Worm (Caenorhabditis elegans) whole organism, L3 larva: ENCODE measurements around the gene K08D10.10.

Experiments
- R02D3.7 ChIP-seq: fragments of 150-350 bp; optimal IDR thresholded peaks from 2 replicates; lab custom pipeline; 2014; ENCODE audit warnings: missing biosample characterization, missing genetic modification characterization
- ama-1 ChIP-seq: fragments of 150-350 bp; optimal IDR thresholded peaks from 2 replicates; lab custom pipeline; 2018
- ceh-16 ChIP-seq: sonication (generic microtip); optimal IDR thresholded peaks from 2 replicates; lab custom pipeline; 2017; ENCODE audit warnings: missing biosample characterization, missing genetic modification characterization
- ceh-28 ChIP-seq: fragments of 150-350 bp; optimal IDR thresholded peaks from 2 replicates; lab custom pipeline; 2014; ENCODE audit warnings: missing biosample characterization, missing genetic modification reagents, missing genetic modification characterization
- ceh-9 ChIP-seq: sonication (generic microtip); optimal IDR thresholded peaks from 2 replicates; lab custom pipeline; 2018; ENCODE audit warnings: missing biosample characterization, missing genetic modification characterization
- daf-12 ChIP-seq: fragments of 150-350 bp; optimal IDR thresholded peaks from 2 replicates; lab custom pipeline; 2014; ENCODE audit warnings: missing biosample characterization, missing genetic modification reagents, missing genetic modification characterization
- egl-27 ChIP-seq: sonication (generic microtip); optimal IDR thresholded peaks from 4 replicates; lab custom pipeline; 2017; ENCODE audit warnings: missing biosample characterization, missing genetic modification reagents, missing genetic modification characterization
- egl-5 ChIP-seq: fragments of 150-350 bp; optimal IDR thresholded peaks from 2 replicates; lab custom pipeline; 2017; ENCODE audit warnings: missing biosample characterization, missing genetic modification reagents, missing genetic modification characterization, inconsistent platforms
- elt-1 ChIP-seq: fragments of 150-350 bp; optimal IDR thresholded peaks from 2 replicates; lab custom pipeline; 2014; ENCODE audit warnings: missing biosample characterization, missing genetic modification characterization
- elt-2 ChIP-seq: sonication (generic microtip); optimal IDR thresholded peaks from 2 replicates; lab custom pipeline; 2016; ENCODE audit warnings: missing genetic modification reagents, mild to moderate bottlenecking, missing genetic modification characterization, missing compliant biosample characterization
- elt-3 ChIP-seq, 3 experiments: fragments of 150-350 bp in 1 of 3; sonication (generic microtip) in 2 of 3; optimal IDR thresholded peaks; 2 replicates in 2 of 3; 4 replicates in 1 of 3; lab custom pipeline; 2014 to 2017; ENCODE audit warnings: missing biosample characterization in 3 of 3, missing genetic modification characterization in 3 of 3
- fkh-2 ChIP-seq: fragments of 150-350 bp; optimal IDR thresholded peaks from 2 replicates; lab custom pipeline; 2014; ENCODE audit warnings: missing biosample characterization, missing genetic modification reagents, missing genetic modification characterization
- fos-1 ChIP-seq: fragments of 150-350 bp; optimal IDR thresholded peaks from 2 replicates; lab custom pipeline; 2014; ENCODE audit warnings: missing biosample characterization, missing genetic modification characterization
- hmg-11 ChIP-seq: sonication (generic microtip); optimal IDR thresholded peaks from 2 replicates; lab custom pipeline; 2016; ENCODE audit warnings: missing genetic modification characterization, missing compliant biosample characterization
- jun-1 ChIP-seq: fragments of 150-350 bp; optimal IDR thresholded peaks from 2 replicates; lab custom pipeline; 2014; ENCODE audit warnings: missing biosample characterization, missing genetic modification reagents, missing genetic modification characterization
- lin-39 ChIP-seq: fragments of 150-350 bp; optimal IDR thresholded peaks from 2 replicates; lab custom pipeline; 2018; ENCODE audit warnings: missing biosample characterization, missing genetic modification reagents, missing genetic modification characterization
- lsy-12 ChIP-seq: sonication (generic microtip); optimal IDR thresholded peaks from 2 replicates; lab custom pipeline; 2016; ENCODE audit warnings: mild to moderate bottlenecking, missing genetic modification characterization, missing compliant biosample characterization
- mml-1 ChIP-seq: fragments of 150-350 bp; sonication (generic microtip); optimal IDR thresholded peaks from 3 replicates; lab custom pipeline; 2014; ENCODE audit warnings: missing biosample characterization, missing genetic modification characterization
- nfya-1 ChIP-seq: sonication (generic microtip); optimal IDR thresholded peaks from 2 replicates; lab custom pipeline; 2017; ENCODE audit warnings: missing genetic modification characterization, mild to moderate bottlenecking, missing compliant biosample characterization, antibody characterized with exemption, moderate library complexity; ENCODE audit not compliant: insufficient read depth
- nhr-11 ChIP-seq: fragments of 150-350 bp; optimal IDR thresholded peaks from 2 replicates; lab custom pipeline; 2014; ENCODE audit warnings: missing biosample characterization, missing genetic modification characterization
- nhr-12 ChIP-seq: fragments of 150-350 bp; optimal IDR thresholded peaks from 2 replicates; lab custom pipeline; 2014; ENCODE audit warnings: missing biosample characterization, missing genetic modification characterization
- nhr-237 ChIP-seq: fragments of 150-350 bp; optimal IDR thresholded peaks from 2 replicates; lab custom pipeline; 2014; ENCODE audit warnings: missing biosample characterization, missing genetic modification characterization
- nhr-28 ChIP-seq: fragments of 150-350 bp; optimal IDR thresholded peaks from 2 replicates; lab custom pipeline; 2014; ENCODE audit warnings: missing biosample characterization, missing genetic modification characterization
- nhr-67 ChIP-seq: fragments of 150-350 bp; optimal IDR thresholded peaks from 2 replicates; lab custom pipeline; 2014; ENCODE audit warnings: missing biosample characterization, missing genetic modification characterization
- nhr-76 ChIP-seq: fragments of 150-350 bp; sonication (generic microtip); optimal IDR thresholded peaks from 5 replicates; lab custom pipeline; 2014; ENCODE audit warnings: missing biosample characterization, missing genetic modification characterization
- nhr-77 ChIP-seq: fragments of 150-350 bp; optimal IDR thresholded peaks from 2 replicates; lab custom pipeline; 2014; ENCODE audit warnings: missing biosample characterization, missing genetic modification characterization
- pqm-1 ChIP-seq: fragments of 150-350 bp; optimal IDR thresholded peaks from 2 replicates; lab custom pipeline; 2017; ENCODE audit warnings: missing biosample characterization, missing genetic modification characterization, inconsistent platforms
- sea-2 ChIP-seq: fragments of 150-350 bp; sonication (generic microtip); optimal IDR thresholded peaks from 4 replicates; lab custom pipeline; 2014; ENCODE audit warnings: missing biosample characterization, missing genetic modification reagents, missing genetic modification characterization
- skn-1 ChIP-seq: fragments of 150-350 bp; optimal IDR thresholded peaks from 2 replicates; lab custom pipeline; 2014; ENCODE audit warnings: missing biosample characterization, missing genetic modification characterization
- tbx-2 ChIP-seq: sonication (generic microtip); optimal IDR thresholded peaks from 2 replicates; lab custom pipeline; 2016; ENCODE audit warnings: mild to moderate bottlenecking, missing genetic modification characterization, missing compliant biosample characterization
- unc-39 ChIP-seq: sonication (generic microtip); optimal IDR thresholded peaks from 4 replicates; lab custom pipeline; 2017; ENCODE audit warnings: missing biosample characterization, missing genetic modification characterization
- unc-62 ChIP-seq: fragments of 150-350 bp; sonication (generic microtip); optimal IDR thresholded peaks from 4 replicates; lab custom pipeline; 2014; ENCODE audit warnings: missing biosample characterization, missing genetic modification reagents, missing genetic modification characterization
- ztf-11 ChIP-seq: fragments of 150-350 bp; optimal IDR thresholded peaks from 2 replicates; lab custom pipeline; 2014; ENCODE audit warnings: missing biosample characterization, missing genetic modification characterization
- ztf-4 ChIP-seq: fragments of 150-350 bp; optimal IDR thresholded peaks from 2 replicates; lab custom pipeline; 2014; ENCODE audit warnings: missing biosample characterization, missing genetic modification characterization

The K08D10.10 gene

DNA sequence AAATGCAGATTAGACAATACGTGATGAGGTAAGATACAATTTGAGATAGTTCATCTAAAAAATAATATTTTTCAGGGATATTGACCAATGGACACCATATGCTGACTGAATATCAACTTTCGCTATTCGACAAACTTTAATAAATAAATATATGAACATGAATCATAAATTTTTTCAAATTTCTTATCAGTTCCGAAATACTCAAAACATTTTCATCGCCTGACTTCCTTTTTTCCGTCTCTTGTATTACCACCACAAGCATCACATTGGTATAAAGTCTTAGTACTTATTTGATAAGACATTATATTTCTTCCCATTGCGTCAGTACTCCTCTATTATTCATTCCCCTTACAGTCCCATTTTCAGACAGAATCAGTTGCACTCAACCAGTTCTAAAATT is at the start of gene K08D10.10, which contains the start of gene R07C12.1:
Gene K08D10.10 (plus strand): TSS at position 93 of the 400 bp plus-strand sequence.
Gene R07C12.1 (plus strand): TSS at position 314 of the 400 bp plus-strand sequence.
- TF ChIP-seq elt-2 (peak; percentile 74), jun-1 (tag; lab: Kevin White, UChicago) (peak; percentile 10), ama-1 (lab: Kevin White, UChicago) (no peak), nhr-67 (tag; lab: Kevin White, UChicago) (no peak)

DNA sequence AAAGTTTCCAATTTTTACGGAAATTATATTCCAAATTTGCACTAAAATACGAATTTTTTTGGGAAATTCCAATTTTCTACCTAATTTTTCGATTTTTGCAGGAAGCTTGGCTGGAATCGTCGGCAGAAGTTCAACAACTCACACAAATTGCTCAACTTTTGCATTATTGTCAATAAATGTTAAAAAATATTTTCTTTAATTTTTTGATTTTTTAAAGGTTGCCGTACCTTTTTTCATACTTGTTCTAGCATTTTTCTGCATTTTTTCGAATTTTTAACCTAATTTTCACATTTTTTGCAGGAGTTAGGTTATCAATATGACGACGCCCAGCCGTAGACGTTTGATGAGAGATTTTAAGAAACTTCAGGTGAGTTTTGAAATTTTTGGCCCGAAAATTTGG is 49.3 kb upstream of the K08D10.10 start, which contains the start of gene ubc-1:
Gene ubc-1 (plus strand): TSS at position 301 of the 400 bp plus-strand sequence.
- TF ChIP-seq fkh-2 (tag; lab: Kevin White, UChicago) (no peak), ztf-4 (tag; lab: Kevin White, UChicago) (no peak), nhr-76 (no peak), skn-1 (tag; lab: Kevin White, UChicago) (no peak), tbx-2 (no peak), ztf-11 (tag; lab: Kevin White, UChicago) (no peak), ceh-16 (tag; lab: Kevin White, UChicago) (no peak)

DNA sequence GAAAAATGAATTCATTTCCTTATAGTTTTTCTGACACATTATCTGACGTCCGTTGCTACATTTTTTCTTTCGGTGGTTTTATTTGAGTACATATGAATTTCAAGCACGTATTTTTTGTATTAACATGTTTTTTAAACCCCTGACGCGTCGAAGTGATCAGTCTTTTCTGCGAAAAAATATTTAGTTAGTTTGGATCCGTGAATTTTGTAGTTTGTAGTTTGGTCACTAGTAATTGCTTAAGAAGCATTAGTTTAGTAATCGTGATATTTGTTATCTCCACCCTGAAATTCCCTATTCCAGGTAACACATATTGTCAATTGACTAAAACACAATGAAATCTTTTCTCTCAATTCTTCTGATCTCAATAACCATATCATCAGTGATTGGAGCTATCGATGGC is 43.3 kb upstream of the K08D10.10 start, which contains the start of gene C35B1.7:
Gene C35B1.7 (plus strand): TSS at position 301 of the 400 bp plus-strand sequence.
- TF ChIP-seq sea-2 (GFP tag; lab: Kevin White, UChicago), result no peak
- TF ChIP-seq pqm-1 (tag; lab: Kevin White, UChicago), result no peak
- no peak for TF ChIP-seq egl-5 (tag; lab: Kevin White, UChicago)
- no peak for TF ChIP-seq R02D3.7 (tag; lab: Kevin White, UChicago)
- TF ChIP-seq nhr-76, result no peak
- TF ChIP-seq nhr-28 (tag; lab: Kevin White, UChicago), result no peak
- no peak for TF ChIP-seq elt-3 (tag; optimal IDR thresholded peaks at IDR 0.05; lab: Kevin White, UChicago)
- no peak for TF ChIP-seq lsy-12
- TF ChIP-seq ceh-28 (tag; lab: Kevin White, UChicago), result no peak
- TF ChIP-seq ceh-9 (tag; lab: Kevin White, UChicago), result no peak
- no peak for TF ChIP-seq hmg-11 (tag; lab: Kevin White, UChicago)
- TF ChIP-seq nhr-11 (tag; lab: Kevin White, UChicago), result no peak
- no peak for TF ChIP-seq nfya-1 (tag; lab: Kevin White, UChicago)
- TF ChIP-seq skn-1 (tag; lab: Kevin White, UChicago), result no peak
- TF ChIP-seq elt-1, result no peak
- TF ChIP-seq unc-39, result no peak
- TF ChIP-seq egl-27, result no peak
- TF ChIP-seq nhr-12 (tag; lab: Kevin White, UChicago), result no peak
- TF ChIP-seq ztf-11 (tag; lab: Kevin White, UChicago), result no peak

DNA sequence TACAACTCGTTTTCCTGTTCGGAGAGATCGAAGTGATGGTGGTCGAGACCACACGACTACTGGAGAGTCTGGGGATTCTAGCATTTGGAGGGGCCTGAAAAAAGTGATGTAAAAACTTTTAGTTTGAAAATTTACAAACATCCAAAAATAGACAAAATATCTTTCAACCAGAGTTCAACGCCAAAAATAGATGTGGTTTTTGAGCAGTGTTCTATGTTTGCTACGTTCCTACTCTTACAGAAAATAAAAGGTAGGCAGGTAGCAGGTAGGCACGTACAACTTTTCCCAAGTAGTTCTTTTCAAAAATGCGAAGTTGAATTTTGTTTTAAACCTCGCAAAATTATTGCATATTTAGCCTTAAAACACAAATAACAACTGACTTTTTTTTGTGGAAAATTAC is 39.6 kb upstream of the K08D10.10 start, which contains the start of gene F49F1.14:
Gene F49F1.14 (minus strand): TSS at position 101 of the 400 bp plus-strand sequence.
- no peak for TF ChIP-seq nhr-237
- no peak for TF ChIP-seq nhr-76
- TF ChIP-seq fos-1 (tag; lab: Kevin White, UChicago), result no peak
- TF ChIP-seq nhr-28 (tag; lab: Kevin White, UChicago), result no peak
- no peak for TF ChIP-seq lin-39 (tag; lab: Kevin White, UChicago)
- TF ChIP-seq skn-1 (tag; lab: Kevin White, UChicago), result no peak
- no peak for TF ChIP-seq hmg-11 (tag; lab: Kevin White, UChicago)
- no peak for TF ChIP-seq nhr-12 (tag; lab: Kevin White, UChicago)
- no peak for TF ChIP-seq ztf-4 (tag; lab: Kevin White, UChicago)
- TF ChIP-seq unc-39, result no peak
- TF ChIP-seq elt-3 (tag; optimal IDR thresholded peaks at IDR 0.05; lab: Kevin White, UChicago), result no peak
- TF ChIP-seq daf-12 (tag; lab: Kevin White, UChicago), result no peak
- TF ChIP-seq mml-1 (tag; lab: Kevin White, UChicago), result no peak

DNA sequence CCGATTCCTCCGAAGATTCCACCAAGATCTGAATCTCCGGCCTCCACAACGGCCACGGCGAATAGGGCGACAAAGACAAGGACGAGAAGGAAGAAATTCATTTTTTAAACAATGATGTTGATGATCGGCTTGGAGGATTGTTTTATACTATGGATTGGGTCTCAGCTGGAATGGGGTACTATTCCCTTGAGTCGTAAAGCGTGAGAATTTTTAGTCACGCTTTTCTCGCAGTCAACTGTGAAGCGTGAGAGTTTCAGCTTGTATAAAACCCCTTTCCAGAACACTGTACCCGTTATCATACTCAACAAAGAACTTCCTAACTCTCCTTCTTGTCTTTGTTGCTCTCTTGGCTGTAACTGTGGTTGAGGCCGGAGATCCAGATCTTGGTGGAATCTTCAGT is 37.5 kb upstream of the K08D10.10 start, which contains the start of gene F49F1.15:
Gene F49F1.15 (minus strand): TSS at position 101 of the 400 bp plus-strand sequence.
- TF ChIP-seq unc-62 (GFP tag; lab: Kevin White, UChicago) (no peak), skn-1 (tag; lab: Kevin White, UChicago) (no peak), ama-1 (lab: Kevin White, UChicago) (no peak), elt-2 (no peak), jun-1 (tag; lab: Kevin White, UChicago) (no peak), elt-3 (tag; optimal IDR thresholded peaks at IDR 0.05; lab: Kevin White, UChicago) (no peak), ztf-4 (tag; lab: Kevin White, UChicago) (no peak), ceh-16 (tag; lab: Kevin White, UChicago) (no peak), nhr-77 (tag; lab: Kevin White, UChicago) (no peak), hmg-11 (tag; lab: Kevin White, UChicago) (no peak), ceh-9 (tag; lab: Kevin White, UChicago) (no peak)
- TF ChIP-seq, all 47 proteins: peak for 0
